Worm (Caenorhabditis elegans) whole organism, late embryonic: Measurements from ENCODE around the gene oac-30.

Experiments
- ceh-9 ChIP-seq: sonication (generic microtip); optimal IDR thresholded peaks from 2 replicates; lab custom pipeline; 2016; ENCODE audit warnings: mild to moderate bottlenecking, missing genetic modification characterization, inconsistent platforms, missing compliant biosample characterization
- dve-1 ChIP-seq: sonication (generic microtip); optimal IDR thresholded peaks from 2 replicates; lab custom pipeline; 2017; ENCODE audit warnings: antibody characterized with exemption, mild to moderate bottlenecking, missing genetic modification characterization, missing compliant biosample characterization
- sox-4 ChIP-seq: sonication (generic microtip); optimal IDR thresholded peaks from 2 replicates; lab custom pipeline; 2017; ENCODE audit warnings: mild to moderate bottlenecking, missing genetic modification characterization, inconsistent platforms, missing compliant biosample characterization

DNA sequence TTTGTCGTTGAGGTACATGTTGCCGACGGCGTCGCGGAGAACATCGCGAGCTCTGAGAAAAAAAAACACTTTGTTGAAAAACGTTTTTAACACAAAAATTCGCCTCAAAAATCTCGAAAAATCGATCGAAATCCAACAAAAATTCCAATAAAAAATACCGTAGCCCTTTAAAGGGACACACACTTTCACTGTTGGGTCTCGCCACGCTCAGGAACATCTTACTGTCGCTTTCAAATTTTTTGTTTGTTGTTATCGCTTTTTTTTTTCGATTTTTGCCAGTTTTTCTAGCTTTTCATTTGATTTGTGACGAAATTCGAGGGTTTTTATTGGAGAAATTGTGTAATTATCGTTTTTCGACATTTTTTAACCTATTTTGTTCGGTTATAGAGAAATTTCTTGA, 39.9 kb upstream of the oac-30 start:
- TF ChIP-seq dve-1 (tag; lab: Kevin White, UChicago): no peak
- no peak for TF ChIP-seq ceh-9 (tag; lab: Kevin White, UChicago)
- TF ChIP-seq sox-4 (tag; lab: Kevin White, UChicago): no peak
